Fruit fly (Drosophila melanogaster) whole organism, embryonic: ENCODE results near the gene m-cup.

Experiments
- Antp ChIP-seq: fragments of 200-800 bp; sonication (Bioruptor generic); optimal IDR thresholded peaks from 3 replicates; lab custom pipeline; 2016; ENCODE audit warnings: missing biosample characterization, missing genetic modification characterization
- BEAF-32 ChIP-seq: fragments of 200-800 bp; sonication (Bioruptor generic); optimal IDR thresholded peaks from 3 replicates; lab custom pipeline; 2017; ENCODE audit warnings: missing biosample characterization, missing genetic modification characterization, mild to moderate bottlenecking, moderate library complexity, missing genetic modification reagents
- Blimp-1 ChIP-seq: fragments of 200-800 bp; sonication (Bioruptor generic); optimal IDR thresholded peaks from 3 replicates; lab custom pipeline; 2018; ENCODE audit warnings: missing biosample characterization, missing genetic modification characterization, mild to moderate bottlenecking, moderate library complexity, missing genetic modification reagents
- Bteb2 ChIP-seq: fragments of 200-800 bp; sonication (Bioruptor generic); optimal IDR thresholded peaks from 2 replicates; lab custom pipeline; 2016; ENCODE audit warnings: missing biosample characterization, missing genetic modification characterization
- CG10274 ChIP-seq: fragments of 200-800 bp; sonication (Bioruptor generic); optimal IDR thresholded peaks from 3 replicates; lab custom pipeline; 2017; ENCODE audit warnings: missing biosample characterization, mild to moderate bottlenecking, missing genetic modification characterization
- CG10979 ChIP-seq: fragments of 200-800 bp; sonication (Bioruptor generic); optimal IDR thresholded peaks from 2 replicates; lab custom pipeline; 2018; ENCODE audit warnings: missing biosample characterization, mild to moderate bottlenecking, missing genetic modification characterization, moderate library complexity
- CG11696 ChIP-seq: fragments of 200-800 bp; sonication (Bioruptor generic); IDR thresholded peaks from 2 replicates; pipeline ENCODE4 v1.3.6; 2022; ENCODE audit warnings: missing biosample characterization, missing genetic modification characterization
- CG13894 ChIP-seq: fragments of 200-800 bp; sonication (Bioruptor generic); optimal IDR thresholded peaks from 3 replicates; lab custom pipeline; 2018; ENCODE audit warnings: missing biosample characterization, mild to moderate bottlenecking, missing genetic modification characterization, moderate library complexity
- CG15601 ChIP-seq: fragments of 200-800 bp; sonication (Bioruptor generic); optimal IDR thresholded peaks from 3 replicates; lab custom pipeline; 2019; ENCODE audit warnings: missing biosample characterization, mild to moderate bottlenecking, missing genetic modification characterization, moderate library complexity
- CG15696 ChIP-seq: fragments of 200-800 bp; sonication (Bioruptor generic); optimal IDR thresholded peaks from 2 replicates; lab custom pipeline; 2019; ENCODE audit warnings: missing biosample characterization, mild to moderate bottlenecking, missing genetic modification characterization, moderate library complexity
- CG1647 ChIP-seq: fragments of 200-800 bp; sonication (Bioruptor generic); optimal IDR thresholded peaks from 3 replicates; lab custom pipeline; 2016; ENCODE audit warnings: missing biosample characterization, missing genetic modification characterization
- CG16815 ChIP-seq: fragments of 200-800 bp; sonication (Bioruptor generic); optimal IDR thresholded peaks from 3 replicates; lab custom pipeline; 2017; ENCODE audit warnings: missing biosample characterization, mild to moderate bottlenecking, missing genetic modification characterization
- CG1832 ChIP-seq: fragments of 200-800 bp; sonication (Bioruptor generic); optimal IDR thresholded peaks from 2 replicates; lab custom pipeline; 2017; ENCODE audit warnings: missing biosample characterization, mild to moderate bottlenecking, missing genetic modification characterization, inconsistent platforms
- CG2678 ChIP-seq: fragments of 200-800 bp; sonication (Bioruptor generic); optimal IDR thresholded peaks from 3 replicates; lab custom pipeline; 2019; ENCODE audit warnings: missing biosample characterization, mild to moderate bottlenecking, missing genetic modification characterization, moderate library complexity
- CG2889 ChIP-seq: fragments of 200-800 bp; sonication (Bioruptor generic); IDR thresholded peaks from 3 replicates; pipeline ENCODE4 v1.3.6; 2022; ENCODE audit warnings: missing biosample characterization, missing genetic modification characterization
- CG31365 ChIP-seq: fragments of 200-800 bp; sonication (Bioruptor generic); optimal IDR thresholded peaks from 2 replicates; lab custom pipeline; 2018; ENCODE audit warnings: missing biosample characterization, mild to moderate bottlenecking, missing genetic modification characterization
- CG4360 ChIP-seq: fragments of 200-800 bp; sonication (Bioruptor generic); IDR thresholded peaks from 2 replicates; pipeline ENCODE4 v1.3.6; 2022; ENCODE audit warnings: missing biosample characterization, missing genetic modification characterization
- CG6791 ChIP-seq: fragments of 200-800 bp; sonication (Bioruptor generic); IDR thresholded peaks from 3 replicates; pipeline ENCODE4 v1.3.6; 2022; ENCODE audit warnings: missing biosample characterization, missing genetic modification characterization; ENCODE audit not compliant: partially characterized antibody
- CG7745 ChIP-seq: fragments of 200-800 bp; sonication (Bioruptor generic); optimal IDR thresholded peaks from 2 replicates; lab custom pipeline; 2018; ENCODE audit warnings: missing biosample characterization, mild to moderate bottlenecking, missing genetic modification characterization, moderate library complexity
- CG8944 ChIP-seq: fragments of 200-800 bp; sonication (Bioruptor generic); optimal IDR thresholded peaks from 3 replicates; lab custom pipeline; 2016; ENCODE audit warnings: missing biosample characterization, missing genetic modification characterization
- CG9727 ChIP-seq: fragments of 200-800 bp; sonication (Bioruptor generic); optimal IDR thresholded peaks from 3 replicates; lab custom pipeline; 2017; ENCODE audit warnings: missing biosample characterization, mild to moderate bottlenecking, missing genetic modification characterization
- Dad ChIP-seq: fragments of 200-800 bp; sonication (Bioruptor generic); optimal IDR thresholded peaks from 3 replicates; lab custom pipeline; 2016; ENCODE audit warnings: missing biosample characterization, missing genetic modification characterization
- Eip74EF ChIP-seq, 2 experiments: fragments of 200-800 bp in 1 of 2; fragments of >200 bp in 1 of 2; sonication (Bioruptor generic) in 1 of 2; optimal IDR thresholded peaks; 2 replicates each; lab custom pipeline; 2017 to 2019; ENCODE audit warnings: missing biosample characterization in 2 of 2, missing genetic modification characterization in 2 of 2, mild to moderate bottlenecking in 1 of 2, moderate library complexity in 1 of 2
- Ets65A ChIP-seq: fragments of 200-800 bp; sonication (Bioruptor generic); peaks from one replicate; lab custom pipeline; 2016; ENCODE audit warnings: missing biosample characterization, missing genetic modification characterization
- Hr3 ChIP-seq: fragments of 200-800 bp; sonication (Bioruptor generic); optimal IDR thresholded peaks from 3 replicates; lab custom pipeline; 2016; ENCODE audit warnings: missing biosample characterization, missing genetic modification characterization
- Lhr ChIP-seq: fragments of 200-800 bp; sonication (Bioruptor generic); optimal IDR thresholded peaks from 3 replicates; lab custom pipeline; 2017; ENCODE audit warnings: mild to moderate bottlenecking, missing biosample characterization, missing genetic modification reagents, missing genetic modification characterization
- MTF-1 ChIP-seq: fragments of 200-800 bp; sonication (Bioruptor generic); optimal IDR thresholded peaks from 2 replicates; lab custom pipeline; 2018; ENCODE audit warnings: missing biosample characterization, mild to moderate bottlenecking, missing genetic modification characterization, borderline replicate concordance
- Ravus ChIP-seq: fragments of 200-800 bp; sonication (Bioruptor generic); IDR thresholded peaks from 2 replicates; pipeline ENCODE4 v1.3.6; 2022; ENCODE audit warnings: missing biosample characterization, missing genetic modification characterization
- Sin3A ChIP-seq: fragments of >200 bp; optimal IDR thresholded peaks from 2 replicates; lab custom pipeline; 2018
- Spps ChIP-seq: fragments of 200-800 bp; sonication (Bioruptor generic); optimal IDR thresholded peaks from 2 replicates; lab custom pipeline; 2018; ENCODE audit warnings: missing biosample characterization, mild to moderate bottlenecking, missing genetic modification characterization
- Stat92E ChIP-seq, 3 experiments: fragments of >200 bp in 2 of 3; fragments of 200-800 bp in 1 of 3; sonication (Bioruptor generic) in 1 of 3; optimal IDR thresholded peaks; 2 replicates each; lab custom pipeline; 2017 to 2019; ENCODE audit warnings: missing biosample characterization in 3 of 3, missing genetic modification characterization in 3 of 3, mild to moderate bottlenecking in 1 of 3, moderate library complexity in 1 of 3
- Usf ChIP-seq: fragments of 200-800 bp; sonication (Bioruptor generic); optimal IDR thresholded peaks from 2 replicates; lab custom pipeline; 2017; ENCODE audit warnings: missing genotype, missing biosample characterization, missing genetic modification characterization
- amos ChIP-seq: fragments of 200-800 bp; sonication (Bioruptor generic); IDR thresholded peaks from 2 replicates; pipeline ENCODE4 v1.3.6; 2022; ENCODE audit warnings: missing biosample characterization, missing genetic modification characterization; ENCODE audit not compliant: partially characterized antibody
- ato ChIP-seq: fragments of 200-800 bp; sonication (Bioruptor generic); IDR thresholded peaks from 2 replicates; pipeline ENCODE4 v1.3.6; 2022; ENCODE audit warnings: missing biosample characterization, missing genetic modification characterization; ENCODE audit not compliant: partially characterized antibody
- bigmax ChIP-seq: fragments of 200-800 bp; sonication (Bioruptor generic); optimal IDR thresholded peaks from 2 replicates; lab custom pipeline; 2018; ENCODE audit warnings: missing biosample characterization, mild to moderate bottlenecking, missing genetic modification characterization
- bsh ChIP-seq, 2 experiments: fragments of 200-800 bp; sonication (Bioruptor generic); optimal IDR thresholded peaks; 2 replicates each; lab custom pipeline; 2017 to 2018; ENCODE audit warnings: mild to moderate bottlenecking in 2 of 2, missing biosample characterization in 2 of 2, missing genetic modification characterization in 2 of 2, moderate library complexity in 1 of 2
- cg ChIP-seq: fragments of 200-800 bp; sonication (Bioruptor generic); optimal IDR thresholded peaks from 3 replicates; lab custom pipeline; 2019; ENCODE audit warnings: missing biosample characterization, mild to moderate bottlenecking, missing genetic modification characterization, moderate library complexity
- eyg ChIP-seq: fragments of 200-800 bp; sonication (Bioruptor generic); optimal IDR thresholded peaks from 3 replicates; lab custom pipeline; 2016; ENCODE audit warnings: missing biosample characterization, missing genetic modification characterization
- gt ChIP-seq: fragments of 200-800 bp; sonication (Bioruptor generic); IDR thresholded peaks from 2 replicates; pipeline ENCODE4 v1.3.6; 2022; ENCODE audit warnings: missing biosample characterization, missing genetic modification characterization
- hkb ChIP-seq, 2 experiments: fragments of 200-800 bp in 1 of 2; fragments of >200 bp in 1 of 2; sonication (Bioruptor generic) in 1 of 2; IDR thresholded peaks in 1 of 2; optimal IDR thresholded peaks in 1 of 2; 2 replicates each; pipeline versions ENCODE4 v1.3.6 to Lab custom; 2017 to 2022; ENCODE audit warnings: missing biosample characterization in 1 of 2, missing genetic modification characterization in 1 of 2
- hth ChIP-seq: fragments of >200 bp; optimal IDR thresholded peaks from 2 replicates; lab custom pipeline; 2017; ENCODE audit warnings: inconsistent platforms
- inv ChIP-seq: fragments of 200-800 bp; sonication (Bioruptor generic); IDR thresholded peaks from 2 replicates; pipeline ENCODE4 v1.3.6; 2022; ENCODE audit warnings: missing biosample characterization, missing genetic modification characterization; ENCODE audit not compliant: partially characterized antibody
- jumu ChIP-seq: fragments of 200-800 bp; sonication (Bioruptor generic); optimal IDR thresholded peaks from 3 replicates; lab custom pipeline; 2016; ENCODE audit warnings: missing biosample characterization, missing genetic modification characterization
- pros ChIP-seq: fragments of 200-800 bp; sonication (Bioruptor generic); optimal IDR thresholded peaks from 3 replicates; lab custom pipeline; 2019; ENCODE audit warnings: missing biosample characterization, mild to moderate bottlenecking, missing genetic modification characterization, moderate library complexity
- ro ChIP-seq: fragments of 200-800 bp; sonication (Bioruptor generic); IDR thresholded peaks from 2 replicates; pipeline ENCODE4 v1.3.6; 2022; ENCODE audit warnings: missing biosample characterization, missing genetic modification characterization
- sima ChIP-seq: fragments of 200-800 bp; sonication (Bioruptor generic); optimal IDR thresholded peaks from 2 replicates; lab custom pipeline; 2016; ENCODE audit warnings: missing biosample characterization, missing genetic modification characterization
- sob ChIP-seq: fragments of 200-800 bp; sonication (Bioruptor generic); IDR thresholded peaks from 2 replicates; pipeline ENCODE4 v1.3.6; 2022; ENCODE audit warnings: missing biosample characterization, missing genetic modification characterization
- tup ChIP-seq: fragments of 200-800 bp; sonication (Bioruptor generic); optimal IDR thresholded peaks from 2 replicates; lab custom pipeline; 2016; ENCODE audit warnings: missing biosample characterization, mild to moderate bottlenecking, missing genetic modification characterization, moderate library complexity
- vvl ChIP-seq: fragments of 200-800 bp; sonication (Bioruptor generic); IDR thresholded peaks from 2 replicates; pipeline ENCODE4 v1.3.6; 2022; ENCODE audit warnings: missing biosample characterization, missing genetic modification characterization

m-cup gene

DNA sequence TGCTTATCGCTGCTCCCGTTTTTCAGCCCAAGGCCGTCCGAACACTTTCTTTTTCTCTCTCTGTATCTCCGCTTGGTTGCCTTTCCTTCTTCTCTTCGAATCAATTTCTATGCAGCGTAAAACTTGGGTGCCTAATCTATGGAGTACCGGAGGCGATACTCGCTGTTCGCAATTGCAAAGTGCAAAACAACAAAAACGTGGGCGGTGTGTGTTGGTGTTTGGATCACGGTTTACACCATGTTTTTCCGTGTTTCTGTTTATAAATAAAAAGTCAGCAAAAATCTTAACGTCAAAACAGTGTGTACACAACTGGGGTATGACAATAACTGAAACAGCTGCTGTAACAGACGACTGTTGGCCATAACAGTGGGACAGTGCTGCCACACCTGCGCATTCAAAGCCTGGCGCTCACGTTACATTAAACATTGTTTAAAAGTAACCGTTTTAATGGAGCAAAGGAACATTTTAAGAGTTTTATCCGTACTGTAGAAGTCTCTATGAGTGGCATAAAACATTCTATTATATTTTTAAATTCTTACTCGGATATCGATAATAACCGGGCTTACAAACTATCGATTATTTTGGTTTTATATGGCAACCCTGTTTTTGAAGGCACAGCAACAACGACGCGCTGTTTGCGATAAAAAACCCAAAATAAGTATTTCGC, at the start of gene m-cup, which contains the start of gene Det (continued):
- TF ChIP-seq CG15696 (tag; lab: Kevin White, UChicago): peak; percentile 21
- no peak for TF ChIP-seq pros (GFP tag; lab: Kevin White, UChicago)
- no peak for TF ChIP-seq eyg (GFP tag; lab: Kevin White, UChicago)
- no peak for TF ChIP-seq CG1832 (GFP tag; lab: Kevin White, UChicago)
- no peak for TF ChIP-seq CG10979 (tag; lab: Kevin White, UChicago)
- TF ChIP-seq CG6791 (GFP tag; lab: Robert Waterston, UW): peak; percentile 61; the same call in 2 of the 3 replicates
- no peak for TF ChIP-seq MTF-1 (GFP tag; lab: Kevin White, UChicago)
- TF ChIP-seq bigmax (GFP tag; lab: Kevin White, UChicago): no peak
- TF ChIP-seq gt: no peak
- TF ChIP-seq Ets65A (GFP tag; lab: Kevin White, UChicago): peak; percentile 6
- TF ChIP-seq hkb (optimal IDR thresholded peaks at IDR 0.05; lab: Kevin White, UChicago): peak; percentile 80
- no peak for TF ChIP-seq hkb (GFP tag; IDR thresholded peaks at IDR 0.05; lab: Robert Waterston, UW)
- no peak for TF ChIP-seq Bteb2 (GFP tag; lab: Kevin White, UChicago)
- no peak for TF ChIP-seq CG8944 (GFP tag; lab: Kevin White, UChicago)
- TF ChIP-seq Lhr (GFP tag; lab: Kevin White, UChicago): peak; percentile 49
- no peak for TF ChIP-seq CG4360 (GFP tag; lab: Robert Waterston, UW)
- 0 out of 2 replicates have a peak, but pooled peaks have one; percentile 3 for TF ChIP-seq vvl (GFP tag; lab: Robert Waterston, UW)
- peak; percentile 30 for TF ChIP-seq CG9727 (GFP tag; lab: Kevin White, UChicago)
- peak; percentile 69 for TF ChIP-seq amos
- no peak for TF ChIP-seq Dad
- no peak for TF ChIP-seq CG1647
- peak; percentile 86 for TF ChIP-seq BEAF-32 (GFP tag; lab: Kevin White, UChicago)
- TF ChIP-seq CG7745 (tag; lab: Kevin White, UChicago): no peak
- TF ChIP-seq jumu: no peak
- no peak for TF ChIP-seq Hr3 (GFP tag; lab: Kevin White, UChicago)
- peak; percentile 87 for TF ChIP-seq Sin3A (lab: Kevin White, UChicago)
- TF ChIP-seq sima: no peak
- TF ChIP-seq ato (GFP tag; lab: Robert Waterston, UW): no peak
- TF ChIP-seq Usf: no peak
- TF ChIP-seq CG13894: no peak
- no peak for TF ChIP-seq Spps (tag; lab: Kevin White, UChicago)
- TF ChIP-seq hth (lab: Kevin White, UChicago): no peak
- TF ChIP-seq Stat92E (GFP tag; optimal IDR thresholded peaks at IDR 0.05; lab: Kevin White, UChicago): no peak
- TF ChIP-seq Eip74EF (GFP tag; optimal IDR thresholded peaks at IDR 0.05; lab: Kevin White, UChicago): no peak
- TF ChIP-seq sob: 0 out of 2 replicates have a peak, but pooled peaks have one; percentile 7
- TF ChIP-seq CG16815 (GFP tag; lab: Kevin White, UChicago): no peak
- TF ChIP-seq CG2678: no peak
- no peak for TF ChIP-seq Ravus (GFP tag; lab: Robert Waterston, UW)
- peak; percentile 56 for TF ChIP-seq inv
- no peak for TF ChIP-seq CG31365 (tag; lab: Kevin White, UChicago)
- TF ChIP-seq cg: no peak
- TF ChIP-seq ro (GFP tag; lab: Robert Waterston, UW): no peak
- no peak for TF ChIP-seq bsh (GFP tag; optimal IDR thresholded peaks at IDR 0.05; lab: Kevin White, UChicago)
- TF ChIP-seq CG10274 (GFP tag; lab: Kevin White, UChicago): no peak
- no peak for TF ChIP-seq tup
- no peak for TF ChIP-seq CG11696
- no peak for TF ChIP-seq Antp (GFP tag; lab: Kevin White, UChicago)
- TF ChIP-seq CG2889 (GFP tag; lab: Robert Waterston, UW): no peak
- TF ChIP-seq Blimp-1: no peak
- TF ChIP-seq CG15601 (tag; lab: Kevin White, UChicago): no peak
